Worm (Caenorhabditis elegans) whole organism, midembryonic: ENCODE measurements around the gene phdh-1.

Experiments
- T22C8.4 ChIP-seq: fragments of 200-800 bp; sonication (Bioruptor generic); IDR thresholded peaks from 2 replicates; pipeline ENCODE4 v1.3.6; 2022; ENCODE audit warnings: missing genetic modification characterization, missing compliant biosample characterization
- cog-1 ChIP-seq: sonication (generic microtip); optimal IDR thresholded peaks from 2 replicates; lab custom pipeline; 2016; ENCODE audit warnings: missing genetic modification characterization, missing compliant biosample characterization
- flt-1 ChIP-seq: fragments of 200-800 bp; sonication (Bioruptor generic); IDR thresholded peaks from 2 replicates; pipeline ENCODE4 v1.3.6; 2022; ENCODE audit warnings: missing genetic modification characterization, missing compliant biosample characterization
- klf-2 ChIP-seq: fragments of 200-800 bp; sonication (Bioruptor generic); conservative IDR thresholded peaks from 2 replicates; pipeline ENCODE4 v1.3.6; 2022; ENCODE audit warnings: missing genetic modification reagents, missing genetic modification characterization, missing compliant biosample characterization
- med-1 ChIP-seq: sonication (generic microtip); optimal IDR thresholded peaks from 2 replicates; lab custom pipeline; 2017; ENCODE audit warnings: missing genetic modification characterization, mild to moderate bottlenecking, missing compliant biosample characterization, antibody characterized with exemption, missing genetic modification reagents; ENCODE audit not compliant: insufficient read depth
- ref-1 ChIP-seq: fragments of 200-800 bp; sonication (Bioruptor generic); conservative IDR thresholded peaks from 2 replicates; pipeline ENCODE4 v1.3.6; 2022; ENCODE audit warnings: missing genetic modification reagents, missing genetic modification characterization, missing compliant biosample characterization
- ztf-23 ChIP-seq: fragments of 200-800 bp; sonication (Bioruptor generic); IDR thresholded peaks from 2 replicates; pipeline ENCODE4 v1.3.6; 2022; ENCODE audit warnings: missing genetic modification reagents, missing genetic modification characterization, missing compliant biosample characterization
- ztf-29 ChIP-seq: fragments of 200-800 bp; sonication (Bioruptor generic); IDR thresholded peaks from 2 replicates; pipeline ENCODE4 v1.3.6; 2022; ENCODE audit warnings: missing genetic modification reagents, missing genetic modification characterization, missing compliant biosample characterization

ce11 chrII:13648230-13648629, 9.9 kb upstream of the phdh-1 start, which contains the start of gene fbxa-169:
- TF ChIP-seq T22C8.4 (GFP tag; lab: Robert Waterston, UW) (no peak), cog-1 (tag; lab: Kevin White, UChicago) (no peak), ztf-23 (GFP tag; lab: Robert Waterston, UW) (no peak), flt-1 (GFP tag; lab: Robert Waterston, UW) (no peak), klf-2 (GFP tag; lab: Robert Waterston, UW) (no peak), ztf-29 (GFP tag; lab: Robert Waterston, UW) (no peak), ref-1 (GFP tag; lab: Robert Waterston, UW) (no peak), med-1 (no peak)
